Worm (Caenorhabditis elegans): ENCODE data around the gene age-1.

Gene age-1

ce11 chrII:11469574-11470108, 57.2 kb downstream of the age-1 start, which contains the start of gene cisd-1 (continued):
- TF ChIP-seq hif-1 (tag; optimal IDR thresholded peaks at IDR 0.05), result peak in 1 of 2 experiments; percentile 49
- peak in 1 of 2 experiments; percentile 12 for TF ChIP-seq mdl-1 (tag; optimal IDR thresholded peaks at IDR 0.05)
- TF ChIP-seq F10B5.3 (tag; optimal IDR thresholded peaks at IDR 0.05), result no peak
- no peak for TF ChIP-seq ZK337.2 (GFP tag; IDR thresholded peaks at IDR 0.05)
- TF ChIP-seq ZK546.5 (tag; optimal IDR thresholded peaks at IDR 0.05), result no peak
- TF ChIP-seq lin-29 (GFP tag; IDR thresholded peaks at IDR 0.05), result no peak
- peak; percentile 11 for TF ChIP-seq mes-2 (tag; optimal IDR thresholded peaks at IDR 0.05; ENCODE audit: poor library complexity, severe bottlenecking)
- no peak for TF ChIP-seq tra-1 (GFP tag; IDR thresholded peaks at IDR 0.05)
- TF ChIP-seq ceh-28 (tag; optimal IDR thresholded peaks at IDR 0.05), result no peak
- no peak for TF ChIP-seq T26A8.4 (GFP tag; IDR thresholded peaks at IDR 0.05)
- TF ChIP-seq ctbp-1 (GFP tag; IDR thresholded peaks at IDR 0.05), result no peak
- TF ChIP-seq T20F7.1 (GFP tag; optimal IDR thresholded peaks at IDR 0.05), result peak; percentile 26
- TF ChIP-seq attf-4 (tag; optimal IDR thresholded peaks at IDR 0.05), result no peak
- no peak for TF ChIP-seq fkh-10 (GFP tag; optimal IDR thresholded peaks at IDR 0.05)
- TF ChIP-seq madf-5 (GFP tag; IDR thresholded peaks at IDR 0.05), result no peak
- peak; percentile 33; the same call in 1 of the 2 replicates for TF ChIP-seq dmd-6 (GFP tag; IDR thresholded peaks at IDR 0.05)
- no peak for TF ChIP-seq pha-4 (GFP tag; IDR thresholded peaks at IDR 0.05)
- TF ChIP-seq pha-4 (tag; optimal IDR thresholded peaks at IDR 0.05), result no peak
- no peak for TF ChIP-seq egl-27 (tag; optimal IDR thresholded peaks at IDR 0.05)
- TF ChIP-seq daf-8 (GFP tag; IDR thresholded peaks at IDR 0.05), result no peak
- no peak for TF ChIP-seq R02D3.7 (tag; optimal IDR thresholded peaks at IDR 0.05)
- peak; percentile 62 for TF ChIP-seq mep-1 (tag; optimal IDR thresholded peaks at IDR 0.05)
- peak; percentile 98 for TF ChIP-seq nhr-28 (tag; optimal IDR thresholded peaks at IDR 0.05)
- TF ChIP-seq unc-130 (GFP tag; optimal IDR thresholded peaks at IDR 0.05), result no peak
- TF ChIP-seq ceh-44 (GFP tag; IDR thresholded peaks at IDR 0.05), result no peak
- no peak for TF ChIP-seq spr-1 (tag; optimal IDR thresholded peaks at IDR 0.05)
- TF ChIP-seq lin-1 (GFP tag; IDR thresholded peaks at IDR 0.05), result no peak
- TF ChIP-seq lim-7 (GFP tag; IDR thresholded peaks at IDR 0.05), result no peak
- TF ChIP-seq Y5F2A.4 (GFP tag; optimal IDR thresholded peaks at IDR 0.05), result no peak
- no peak for TF ChIP-seq lir-3 (tag; optimal IDR thresholded peaks at IDR 0.05)
- no peak for TF ChIP-seq Y75B8A.6 (GFP tag; IDR thresholded peaks at IDR 0.05)
- no peak for TF ChIP-seq jun-1 (tag; optimal IDR thresholded peaks at IDR 0.05)
- no peak for TF ChIP-seq mdt-29 (GFP tag; IDR thresholded peaks at IDR 0.05)
- TF ChIP-seq nhr-41 (GFP tag; IDR thresholded peaks at IDR 0.05), result no peak
